4 worm cellular contexts compared by ENCODE assay signal in genomic region chrIII:13067884-13068767, ce11.
A peak's percentile ranks its signal among the peaks of the same experiment; 100 is the strongest.
TF ChIP-seq lines count a peak whose summit lies in the region.

No protein-coding gene starts in this region.

TF ChIP-seq in whole organism, L2 larva, 48 proteins besides CTCF, POLR2A, EP300 and RAD21 (continued from another document):
- no peak for TF ChIP-seq nhr-237 (tag; optimal IDR thresholded peaks at IDR 0.05; lab: Kevin White, UChicago)
- peak; percentile 42 for TF ChIP-seq ceh-82 (tag; optimal IDR thresholded peaks at IDR 0.05; lab: Kevin White, UChicago)
- TF ChIP-seq nhr-11 (tag; optimal IDR thresholded peaks at IDR 0.05; lab: Kevin White, UChicago) = no peak
- no peak for TF ChIP-seq nhr-23 (tag; optimal IDR thresholded peaks at IDR 0.05; lab: Kevin White, UChicago)
- TF ChIP-seq ZK546.5 (tag; optimal IDR thresholded peaks at IDR 0.05; lab: Kevin White, UChicago) = no peak
- peak; percentile 70 for TF ChIP-seq nhr-25 (tag; optimal IDR thresholded peaks at IDR 0.05; lab: Kevin White, UChicago)
- TF ChIP-seq lin-11 (tag; optimal IDR thresholded peaks at IDR 0.05; lab: Kevin White, UChicago) = peak; percentile 91
- peak; percentile 95 for TF ChIP-seq C34F6.9 (tag; optimal IDR thresholded peaks at IDR 0.05; lab: Kevin White, UChicago)
- peak; percentile 49 for TF ChIP-seq alr-1 (tag; optimal IDR thresholded peaks at IDR 0.05; lab: Kevin White, UChicago)
- TF ChIP-seq unc-62 (GFP tag; optimal IDR thresholded peaks at IDR 0.05; lab: Kevin White, UChicago) = no peak
- TF ChIP-seq lsy-2 (tag; optimal IDR thresholded peaks at IDR 0.05; lab: Kevin White, UChicago) = peak; percentile 56 to 87
- peak; percentile 78 for TF ChIP-seq ztf-4 (tag; optimal IDR thresholded peaks at IDR 0.05; lab: Kevin White, UChicago)
- TF ChIP-seq nhr-12 (tag; optimal IDR thresholded peaks at IDR 0.05; lab: Kevin White, UChicago) = no peak
- peak; percentile 66 for TF ChIP-seq sma-3 (GFP tag; optimal IDR thresholded peaks at IDR 0.05; lab: Kevin White, UChicago)
- no peak for TF ChIP-seq mbf-1 (tag; optimal IDR thresholded peaks at IDR 0.05; lab: Kevin White, UChicago)
- TF ChIP-seq sma-9 (GFP tag; optimal IDR thresholded peaks at IDR 0.05; lab: Kevin White, UChicago) = peak; percentile 82
- no peak for TF ChIP-seq sma-9 (tag; optimal IDR thresholded peaks at IDR 0.05; lab: Kevin White, UChicago)
- TF ChIP-seq mdl-1 (tag; optimal IDR thresholded peaks at IDR 0.05; lab: Kevin White, UChicago) = peak; percentile 83 to 90
- TF ChIP-seq blmp-1 (tag; optimal IDR thresholded peaks at IDR 0.05; lab: Kevin White, UChicago; ENCODE audit: insufficient read depth) = peak; percentile 20
- no peak for TF ChIP-seq elt-3 (tag; optimal IDR thresholded peaks at IDR 0.05; lab: Kevin White, UChicago)
- peak; percentile 29 for TF ChIP-seq lin-39 (tag; optimal IDR thresholded peaks at IDR 0.05; lab: Kevin White, UChicago)
- peak; percentile 74 for TF ChIP-seq egl-27 (tag; optimal IDR thresholded peaks at IDR 0.05; lab: Kevin White, UChicago)
- TF ChIP-seq unc-39 (tag; optimal IDR thresholded peaks at IDR 0.05; lab: Kevin White, UChicago) = no peak
- TF ChIP-seq nhr-77 (tag; optimal IDR thresholded peaks at IDR 0.05; lab: Kevin White, UChicago) = no peak
- peak; percentile 78 for TF ChIP-seq fos-1 (tag; optimal IDR thresholded peaks at IDR 0.05; lab: Kevin White, UChicago)

TF ChIP-seq in whole organism, L4 larva, 104 proteins besides CTCF, POLR2A, EP300 and RAD21 (continued from another document and continues in another):
- TF ChIP-seq Y5F2A.4 (GFP tag; optimal IDR thresholded peaks at IDR 0.05; lab: Kevin White, UChicago) (no peak), cey-2 (tag; optimal IDR thresholded peaks at IDR 0.05; lab: Kevin White, UChicago; ENCODE audit: borderline replicate concordance, insufficient read depth) (no peak), tag-97 (GFP tag; IDR thresholded peaks at IDR 0.05; lab: Robert Waterston, UW) (no peak), hmg-1.1 (GFP tag; IDR thresholded peaks at IDR 0.05; lab: Robert Waterston, UW) (peak; percentile 93), nhr-10 (tag; optimal IDR thresholded peaks at IDR 0.05; lab: Kevin White, UChicago) (peak; percentile 72), sdz-12 (GFP tag; optimal IDR thresholded peaks at IDR 0.05; lab: Kevin White, UChicago) (peak; percentile 38), dpl-1 (GFP tag; optimal IDR thresholded peaks at IDR 0.05; lab: Kevin White, UChicago) (peak; percentile 35), lin-15B (tag; optimal IDR thresholded peaks at IDR 0.05; lab: Kevin White, UChicago) (no peak), rbr-2 (tag; optimal IDR thresholded peaks at IDR 0.05; lab: Kevin White, UChicago) (peak; percentile 93), zfp-3 (GFP tag; conservative IDR thresholded peaks at IDR 0.05; lab: Robert Waterston, UW) (no peak), spr-1 (tag; optimal IDR thresholded peaks at IDR 0.05; lab: Kevin White, UChicago) (peak; percentile 71), nhr-11 (tag; optimal IDR thresholded peaks at IDR 0.05; lab: Kevin White, UChicago) (peak; percentile 86), D1046.2 (GFP tag; IDR thresholded peaks at IDR 0.05; lab: Robert Waterston, UW) (0 out of 2 replicates have a peak, but pooled peaks have one; percentile 41), ceh-62 (tag; optimal IDR thresholded peaks at IDR 0.05; lab: Kevin White, UChicago) (no peak), egl-43 (GFP tag; IDR thresholded peaks at IDR 0.05; lab: Robert Waterston, UW) (peak; percentile 87), nhr-48 (tag; optimal IDR thresholded peaks at IDR 0.05; lab: Kevin White, UChicago) (peak; percentile 72), lin-1 (GFP tag; IDR thresholded peaks at IDR 0.05; lab: Robert Waterston, UW) (peak; percentile 72; the same call in 1 of the 2 replicates), snpc-4 (tag; optimal IDR thresholded peaks at IDR 0.05; lab: Kevin White, UChicago) (no peak), spr-3 (GFP tag; optimal IDR thresholded peaks at IDR 0.05; lab: Kevin White, UChicago) (peak; percentile 34), hif-1 (tag; optimal IDR thresholded peaks at IDR 0.05; lab: Kevin White, UChicago) (peak; percentile 32 to 81), zip-11 (GFP tag; IDR thresholded peaks at IDR 0.05; lab: Robert Waterston, UW) (no peak), php-3 (GFP tag; IDR thresholded peaks at IDR 0.05; lab: Robert Waterston, UW) (no peak; the same call in 1 of the 2 replicates), madf-9 (GFP tag; conservative IDR thresholded peaks at IDR 0.05; lab: Robert Waterston, UW) (no peak), fkh-10 (GFP tag; optimal IDR thresholded peaks at IDR 0.05; lab: Kevin White, UChicago) (peak; percentile 80), arid-1 (GFP tag; conservative IDR thresholded peaks at IDR 0.05; lab: Robert Waterston, UW) (no peak), unc-62 (GFP tag; optimal IDR thresholded peaks at IDR 0.05 in 1 of 2; lab: Kevin White, UChicago) (peak in 1 of 2 experiments; percentile 99), unc-62 (tag; optimal IDR thresholded peaks at IDR 0.05; lab: Kevin White, UChicago) (no peak), jun-1 (tag; optimal IDR thresholded peaks at IDR 0.05; lab: Kevin White, UChicago) (peak; percentile 24), dmd-9 (GFP tag; IDR thresholded peaks at IDR 0.05; lab: Robert Waterston, UW) (no peak), ZK546.5 (tag; optimal IDR thresholded peaks at IDR 0.05; lab: Kevin White, UChicago) (no peak), zfp-2 (tag; optimal IDR thresholded peaks at IDR 0.05; lab: Kevin White, UChicago) (no peak), nhr-28 (tag; optimal IDR thresholded peaks at IDR 0.05; lab: Kevin White, UChicago) (peak; percentile 86), F44E2.7 (GFP tag; IDR thresholded peaks at IDR 0.05; lab: Robert Waterston, UW) (no peak), ZK337.2 (GFP tag; IDR thresholded peaks at IDR 0.05; lab: Robert Waterston, UW) (no peak), nhr-77 (tag; optimal IDR thresholded peaks at IDR 0.05; lab: Kevin White, UChicago) (peak; percentile 87), mep-1 (tag; optimal IDR thresholded peaks at IDR 0.05; lab: Kevin White, UChicago) (peak; percentile 95), mxl-2 (GFP tag; conservative IDR thresholded peaks at IDR 0.05; lab: Robert Waterston, UW) (no peak)

TF ChIP-seq in whole organism, late embryonic, 69 proteins besides CTCF, POLR2A, EP300 and RAD21 (continued from another document and continues in another):
- TF ChIP-seq mec-3 (tag; optimal IDR thresholded peaks at IDR 0.05; lab: Kevin White, UChicago; ENCODE audit: borderline replicate concordance) (peak; percentile 41), pag-3 (tag; optimal IDR thresholded peaks at IDR 0.05; lab: Kevin White, UChicago; ENCODE audit: borderline replicate concordance) (peak; percentile 61), ceh-18 (tag; optimal IDR thresholded peaks at IDR 0.05; lab: Kevin White, UChicago) (peak; percentile 96), tbx-7 (tag; optimal IDR thresholded peaks at IDR 0.05; lab: Kevin White, UChicago) (no peak), hlh-6 (tag; optimal IDR thresholded peaks at IDR 0.05; lab: Kevin White, UChicago) (peak; percentile 75), hlh-8 (tag; optimal IDR thresholded peaks at IDR 0.05; lab: Kevin White, UChicago) (peak; percentile 58), dve-1 (tag; optimal IDR thresholded peaks at IDR 0.05; lab: Kevin White, UChicago) (peak; percentile 86), fkh-6 (tag; optimal IDR thresholded peaks at IDR 0.05; lab: Kevin White, UChicago) (peak; percentile 38), elt-2 (tag; optimal IDR thresholded peaks at IDR 0.05; lab: Kevin White, UChicago) (peak; percentile 66), npax-4 (tag; optimal IDR thresholded peaks at IDR 0.05; lab: Kevin White, UChicago) (no peak), rnt-1 (tag; optimal IDR thresholded peaks at IDR 0.05; lab: Kevin White, UChicago) (peak; percentile 82), ref-2 (tag; optimal IDR thresholded peaks at IDR 0.05; lab: Kevin White, UChicago) (peak; percentile 92), ceh-45 (GFP tag; IDR thresholded peaks at IDR 0.05; lab: Robert Waterston, UW) (no peak), ceh-48 (tag; optimal IDR thresholded peaks at IDR 0.05; lab: Kevin White, UChicago) (peak; percentile 65), fax-1 (tag; optimal IDR thresholded peaks at IDR 0.05; lab: Kevin White, UChicago) (peak; percentile 31), sdc-2 (tag; optimal IDR thresholded peaks at IDR 0.05; lab: Kevin White, UChicago) (peak; percentile 47), unc-55 (GFP tag; optimal IDR thresholded peaks at IDR 0.05; lab: Kevin White, UChicago) (peak; percentile 83), ceh-14 (tag; optimal IDR thresholded peaks at IDR 0.05; lab: Kevin White, UChicago) (peak; percentile 82), lin-11 (tag; optimal IDR thresholded peaks at IDR 0.05; lab: Kevin White, UChicago) (peak; percentile 4), ttx-3 (tag; optimal IDR thresholded peaks at IDR 0.05; lab: Kevin White, UChicago) (no peak), ahr-1 (tag; optimal IDR thresholded peaks at IDR 0.05; lab: Kevin White, UChicago) (peak; percentile 34), sox-2 (GFP tag; IDR thresholded peaks at IDR 0.05; lab: Robert Waterston, UW) (no peak), madf-2 (tag; optimal IDR thresholded peaks at IDR 0.05; lab: Kevin White, UChicago) (no peak), dmd-4 (tag; optimal IDR thresholded peaks at IDR 0.05; lab: Kevin White, UChicago; ENCODE audit: borderline replicate concordance) (peak; percentile 83), unc-42 (tag; optimal IDR thresholded peaks at IDR 0.05; lab: Kevin White, UChicago) (peak; percentile 87), ztf-16 (tag; optimal IDR thresholded peaks at IDR 0.05; lab: Kevin White, UChicago) (no peak), pros-1 (tag; optimal IDR thresholded peaks at IDR 0.05; lab: Kevin White, UChicago) (peak; percentile 70), unc-3 (GFP tag; conservative IDR thresholded peaks at IDR 0.05; lab: Robert Waterston, UW) (no peak; the same call in 1 of the 2 replicates), unc-3 (tag; optimal IDR thresholded peaks at IDR 0.05; lab: Kevin White, UChicago) (peak; percentile 65), pqm-1 (tag; optimal IDR thresholded peaks at IDR 0.05; lab: Kevin White, UChicago) (no peak), tbx-2 (tag; optimal IDR thresholded peaks at IDR 0.05; lab: Kevin White, UChicago) (peak; percentile 90), sox-4 (tag; optimal IDR thresholded peaks at IDR 0.05; lab: Kevin White, UChicago) (no peak), pha-4 (tag; optimal IDR thresholded peaks at IDR 0.05; lab: Kevin White, UChicago) (no peak), ceh-31 (tag; optimal IDR thresholded peaks at IDR 0.05; lab: Kevin White, UChicago) (peak; percentile 97), che-1 (tag; optimal IDR thresholded peaks at IDR 0.05; lab: Kevin White, UChicago) (peak; percentile 9), elt-4 (tag; optimal IDR thresholded peaks at IDR 0.05; lab: Kevin White, UChicago) (no peak), C08G9.2 (tag; optimal IDR thresholded peaks at IDR 0.05; lab: Kevin White, UChicago) (peak; percentile 65), K09A11.1 (tag; optimal IDR thresholded peaks at IDR 0.05; lab: Kevin White, UChicago; ENCODE audit: insufficient read depth) (peak; percentile 23), hlh-15 (tag; optimal IDR thresholded peaks at IDR 0.05; lab: Kevin White, UChicago) (no peak)

TF ChIP-seq in whole organism, mixed stage, embryonic, 35 proteins besides CTCF, POLR2A, EP300 and RAD21 (continued from another document):
- peak; percentile 73 for TF ChIP-seq mep-1 (tag; optimal IDR thresholded peaks at IDR 0.05; lab: Kevin White, UChicago)
- no peak for TF ChIP-seq lin-13 (tag; optimal IDR thresholded peaks at IDR 0.05; lab: Kevin White, UChicago)
- TF ChIP-seq ceh-43 (GFP tag; optimal IDR thresholded peaks at IDR 0.05; lab: Kevin White, UChicago) = peak; percentile 12
- peak; percentile 96 for TF ChIP-seq unc-120 (tag; optimal IDR thresholded peaks at IDR 0.05; lab: Kevin White, UChicago; ENCODE audit: poor library complexity, severe bottlenecking)
- TF ChIP-seq unc-62 (GFP tag; optimal IDR thresholded peaks at IDR 0.05; lab: Kevin White, UChicago) = peak; percentile 61
